Worm (Caenorhabditis elegans) whole organism, early embryonic: ENCODE results near the gene mcm-7.

Experiments used
- B0310.2 ChIP-seq: sonication (generic microtip); optimal IDR thresholded peaks from 2 replicates; lab custom pipeline; 2016; ENCODE audit warnings: mild to moderate bottlenecking, missing genetic modification characterization, missing compliant biosample characterization
- ama-1 ChIP-seq: fragments of 150-350 bp; optimal IDR thresholded peaks from 2 replicates; lab custom pipeline; 2014
- tbx-37 ChIP-seq: fragments of 200-800 bp; sonication (Bioruptor generic); conservative IDR thresholded peaks from 2 replicates; pipeline ENCODE4 v1.3.6; 2022; ENCODE audit warnings: missing genetic modification reagents, missing genetic modification characterization, missing compliant biosample characterization

DNA sequence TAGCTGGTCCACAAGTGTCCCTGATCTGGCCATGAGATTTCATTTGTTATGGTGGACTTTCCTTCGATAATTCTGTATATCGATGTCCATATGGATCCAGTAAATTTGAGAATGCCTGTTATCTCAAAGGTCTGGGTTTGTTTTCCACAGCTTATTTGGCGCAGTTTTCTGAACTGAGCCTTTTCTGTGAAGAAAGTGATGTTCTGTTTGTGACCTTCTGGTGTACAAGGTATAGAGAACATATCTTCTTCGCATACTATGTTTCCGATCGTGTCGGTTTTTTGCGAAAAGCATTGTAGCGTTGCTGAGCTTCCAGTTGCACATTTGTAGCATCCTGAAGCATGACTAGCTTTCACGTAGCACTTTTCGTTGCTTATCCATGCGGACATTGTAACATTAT, 44.1 kb upstream of the mcm-7 start:
- TF ChIP-seq ama-1 (lab: Kevin White, UChicago): no peak
- no peak for TF ChIP-seq tbx-37 (GFP tag; lab: Robert Waterston, UW)
- TF ChIP-seq B0310.2 (tag; lab: Kevin White, UChicago): no peak
